Worm (Caenorhabditis elegans) whole organism, young adult: ENCODE results near the gene srw-29.

Experiments used
- D2030.7 ChIP-seq: fragments of 200-800 bp; sonication (Bioruptor generic); IDR thresholded peaks from 2 replicates; pipeline ENCODE4 v1.3.6; 2022; ENCODE audit warnings: missing genetic modification reagents, missing genetic modification characterization, missing compliant biosample characterization
- F37B4.10 ChIP-seq: fragments of 200-800 bp; sonication (Bioruptor generic); IDR thresholded peaks from 2 replicates; pipeline ENCODE4 v1.3.6; 2022; ENCODE audit warnings: missing genetic modification characterization, missing compliant biosample characterization
- F39B2.1 ChIP-seq: fragments of 200-800 bp; sonication (Bioruptor generic); IDR thresholded peaks from 2 replicates; pipeline ENCODE4 v1.3.6; 2022; ENCODE audit warnings: missing genetic modification reagents, missing genetic modification characterization, missing compliant biosample characterization
- F57A8.1 ChIP-seq: fragments of 200-800 bp; sonication (Bioruptor generic); optimal IDR thresholded peaks from 2 replicates; lab custom pipeline; 2018; ENCODE audit warnings: mild to moderate bottlenecking, missing genetic modification characterization, moderate library complexity, missing compliant biosample characterization
- T26A5.8 ChIP-seq: sonication (generic microtip); optimal IDR thresholded peaks from 2 replicates; lab custom pipeline; 2016; ENCODE audit warnings: missing genetic modification characterization, missing compliant biosample characterization
- bed-2 ChIP-seq: fragments of 200-800 bp; sonication (Bioruptor generic); IDR thresholded peaks from 2 replicates; pipeline ENCODE4 v1.3.6; 2022; ENCODE audit warnings: missing genetic modification reagents, missing genetic modification characterization, missing compliant biosample characterization
- efl-1 ChIP-seq: fragments of 150-350 bp; optimal IDR thresholded peaks from 2 replicates; lab custom pipeline; 2014; ENCODE audit warnings: missing biosample characterization, missing genetic modification reagents, missing genetic modification characterization
- lsy-27 ChIP-seq: sonication (generic microtip); optimal IDR thresholded peaks from 2 replicates; lab custom pipeline; 2017; ENCODE audit warnings: missing genetic modification characterization, mild to moderate bottlenecking, missing compliant biosample characterization, antibody characterized with exemption, missing genotype, borderline replicate concordance; ENCODE audit not compliant: insufficient read depth
- snpc-4 ChIP-seq, 5 experiments: fragments of 150-350 bp in 1 of 5; sonication (generic microtip) in 4 of 5; optimal IDR thresholded peaks; 2 replicates each; lab custom pipeline; 2014 to 2018; ENCODE audit warnings: missing genetic modification characterization in 5 of 5, missing biosample characterization in 3 of 5, antibody characterized with exemption in 2 of 5, mild to moderate bottlenecking in 2 of 5, missing compliant biosample characterization in 2 of 5, missing genotype in 2 of 5, moderate library complexity in 2 of 5, missing genetic modification reagents in 1 of 5
- zfh-2 ChIP-seq: fragments of 200-800 bp; sonication (Bioruptor generic); conservative IDR thresholded peaks from 2 replicates; pipeline ENCODE4 v1.3.6; 2022; ENCODE audit warnings: missing genetic modification reagents, missing genetic modification characterization, missing compliant biosample characterization

DNA sequence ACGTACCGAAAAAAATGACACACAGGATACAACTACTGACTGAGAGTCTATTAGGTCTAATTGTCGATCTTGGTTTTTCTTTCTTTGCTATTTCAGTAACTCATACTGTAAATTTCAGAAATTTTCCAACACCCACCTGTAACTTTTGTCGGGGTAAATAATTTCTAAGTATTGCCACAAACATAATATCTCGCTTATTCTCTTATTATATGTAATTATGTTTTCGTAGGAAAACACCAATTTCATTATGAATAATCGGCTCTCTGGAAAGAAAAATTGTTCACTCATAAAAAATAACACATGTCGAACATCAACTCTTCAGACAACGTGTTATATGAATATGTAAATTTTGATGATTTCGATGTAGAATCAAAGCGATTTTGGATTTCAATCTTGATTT, 3.6 kb downstream of the srw-29 start, which contains the start of gene srw-48:
- no peak for TF ChIP-seq snpc-4 (GFP tag; optimal IDR thresholded peaks at IDR 0.05; lab: Kevin White, UChicago)
- no peak for TF ChIP-seq snpc-4 (tag; optimal IDR thresholded peaks at IDR 0.05; lab: Kevin White, UChicago)
- TF ChIP-seq D2030.7 (GFP tag; lab: Robert Waterston, UW) = no peak
- no peak for TF ChIP-seq bed-2 (GFP tag; lab: Robert Waterston, UW)
- no peak for TF ChIP-seq zfh-2 (GFP tag; lab: Robert Waterston, UW)
- TF ChIP-seq F57A8.1 (GFP tag; lab: Kevin White, UChicago) = no peak
- TF ChIP-seq lsy-27 (tag; lab: Kevin White, UChicago) = no peak
- TF ChIP-seq T26A5.8 (tag; lab: Kevin White, UChicago) = no peak
- TF ChIP-seq F37B4.10 (GFP tag; lab: Robert Waterston, UW) = no peak
- TF ChIP-seq F39B2.1 = no peak
- no peak for TF ChIP-seq efl-1 (GFP tag; lab: Kevin White, UChicago)
